Worm (Caenorhabditis elegans): ENCODE results near the gene str-136.

str-136 gene

ce11 chrV:8291764-8292163 is 13.0 kb upstream of the str-136 start, which contains the start of gene srg-33:
srg-33 (plus strand) TSS chrV:8292064.
- TF ChIP-seq ces-1 (GFP tag; optimal IDR thresholded peaks at IDR 0.05) (no peak), snu-23 (GFP tag; optimal IDR thresholded peaks at IDR 0.05) (no peak), lin-35 (GFP tag; optimal IDR thresholded peaks at IDR 0.05) (no peak), fkh-8 (tag; optimal IDR thresholded peaks at IDR 0.05) (no peak), pag-3 (tag; optimal IDR thresholded peaks at IDR 0.05; ENCODE audit: borderline replicate concordance, insufficient read depth) (no peak), ztf-4 (tag; optimal IDR thresholded peaks at IDR 0.05) (no peak), dsc-1 (tag; optimal IDR thresholded peaks at IDR 0.05) (no peak), tlp-1 (tag; optimal IDR thresholded peaks at IDR 0.05) (no peak), irx-1 (tag; optimal IDR thresholded peaks at IDR 0.05) (no peak), elt-2 (tag; optimal IDR thresholded peaks at IDR 0.05) (no peak), lin-15B (tag; optimal IDR thresholded peaks at IDR 0.05) (no peak), dpl-1 (GFP tag; optimal IDR thresholded peaks at IDR 0.05) (no peak), F16B12.6 (tag; optimal IDR thresholded peaks at IDR 0.05) (no peak), ceh-82 (tag; optimal IDR thresholded peaks at IDR 0.05) (no peak), fos-1 (tag; optimal IDR thresholded peaks at IDR 0.05) (no peak), tbx-2 (tag; optimal IDR thresholded peaks at IDR 0.05) (no peak), nhr-28 (tag; optimal IDR thresholded peaks at IDR 0.05) (no peak), zag-1 (tag; optimal IDR thresholded peaks at IDR 0.05) (no peak), nhr-20 (tag; optimal IDR thresholded peaks at IDR 0.05) (no peak)

ce11 chrV:8288125-8288806 is 9.5 kb upstream of the str-136 start:
- TF ChIP-seq ceh-8 (GFP tag; optimal IDR thresholded peaks at IDR 0.05), result no peak
- TF ChIP-seq mef-2 (tag; optimal IDR thresholded peaks at IDR 0.05), result no peak
- TF ChIP-seq snpc-4 (tag; optimal IDR thresholded peaks at IDR 0.05), result no peak
- no peak for TF ChIP-seq mep-1 (tag; optimal IDR thresholded peaks at IDR 0.05)
- no peak for TF ChIP-seq hpl-2 (GFP tag; optimal IDR thresholded peaks at IDR 0.05)
- TF ChIP-seq unc-86 (tag; optimal IDR thresholded peaks at IDR 0.05), result no peak
- TF ChIP-seq ceh-63 (GFP tag; optimal IDR thresholded peaks at IDR 0.05), result no peak
- peak; percentile 44 for TF ChIP-seq skn-1 (tag; optimal IDR thresholded peaks at IDR 0.05)
- no peak for TF ChIP-seq ces-1 (GFP tag; optimal IDR thresholded peaks at IDR 0.05)
- TF ChIP-seq nhr-47 (tag; optimal IDR thresholded peaks at IDR 0.05), result no peak
- no peak for TF ChIP-seq nhr-11 (tag; optimal IDR thresholded peaks at IDR 0.05)
- TF ChIP-seq nhr-28 (tag; optimal IDR thresholded peaks at IDR 0.05), result no peak
- no peak for TF ChIP-seq alr-1 (tag; optimal IDR thresholded peaks at IDR 0.05; ENCODE audit: borderline replicate concordance)
- no peak for TF ChIP-seq elt-3 (tag; optimal IDR thresholded peaks at IDR 0.05)
- TF ChIP-seq nhr-71 (tag; optimal IDR thresholded peaks at IDR 0.05), result peak; percentile 17
- no peak for TF ChIP-seq F16B12.6 (tag; optimal IDR thresholded peaks at IDR 0.05)
- TF ChIP-seq fkh-8 (tag; optimal IDR thresholded peaks at IDR 0.05), result peak; percentile 5
- TF ChIP-seq nhr-19 (GFP tag; conservative IDR thresholded peaks at IDR 0.05), result 0 out of 2 replicates have a peak, but pooled peaks have one; percentile 21
- no peak for TF ChIP-seq zag-1 (tag; optimal IDR thresholded peaks at IDR 0.05)
- TF ChIP-seq elt-2 (tag; optimal IDR thresholded peaks at IDR 0.05), result peak; percentile 81
- no peak for TF ChIP-seq lir-3 (tag; optimal IDR thresholded peaks at IDR 0.05; ENCODE audit: poor library complexity)
- TF ChIP-seq mdl-1 (tag; optimal IDR thresholded peaks at IDR 0.05), result no peak
- TF ChIP-seq pax-3 (tag; optimal IDR thresholded peaks at IDR 0.05), result no peak
- TF ChIP-seq lin-15B (tag; optimal IDR thresholded peaks at IDR 0.05), result no peak
- no peak for TF ChIP-seq C04F5.9 (tag; optimal IDR thresholded peaks at IDR 0.05)
- peak; percentile 35 for TF ChIP-seq zip-4 (GFP tag; optimal IDR thresholded peaks at IDR 0.05)

ce11 chrV:8285455-8285854 is 6.7 kb upstream of the str-136 start:
- no peak for TF ChIP-seq mef-2 (tag; optimal IDR thresholded peaks at IDR 0.05)
- no peak for TF ChIP-seq isw-1 (GFP tag; IDR thresholded peaks at IDR 0.05)
- TF ChIP-seq nhr-77 (tag; optimal IDR thresholded peaks at IDR 0.05), result no peak
- TF ChIP-seq sox-4 (tag; optimal IDR thresholded peaks at IDR 0.05), result no peak
- TF ChIP-seq fos-1 (tag; optimal IDR thresholded peaks at IDR 0.05), result no peak
- no peak for TF ChIP-seq egl-13 (tag; optimal IDR thresholded peaks at IDR 0.05)
- TF ChIP-seq nhr-71 (tag; optimal IDR thresholded peaks at IDR 0.05), result no peak
- TF ChIP-seq lin-14 (GFP tag; optimal IDR thresholded peaks at IDR 0.05), result no peak
- no peak for TF ChIP-seq mdl-1 (tag; optimal IDR thresholded peaks at IDR 0.05)
- TF ChIP-seq jun-1 (tag; optimal IDR thresholded peaks at IDR 0.05), result no peak
- no peak for TF ChIP-seq hpl-2 (GFP tag; optimal IDR thresholded peaks at IDR 0.05)
- TF ChIP-seq irx-1 (tag; optimal IDR thresholded peaks at IDR 0.05), result no peak
- no peak for TF ChIP-seq sup-37 (GFP tag; optimal IDR thresholded peaks at IDR 0.05)
- TF ChIP-seq hlh-4 (tag; optimal IDR thresholded peaks at IDR 0.05), result no peak
- TF ChIP-seq nhr-28 (tag; optimal IDR thresholded peaks at IDR 0.05), result no peak
- no peak for TF ChIP-seq lin-39 (tag; optimal IDR thresholded peaks at IDR 0.05)
- TF ChIP-seq C04F5.9 (tag; optimal IDR thresholded peaks at IDR 0.05), result no peak
- no peak for TF ChIP-seq grh-1 (GFP tag; IDR thresholded peaks at IDR 0.05)
- TF ChIP-seq snpc-4 (tag; optimal IDR thresholded peaks at IDR 0.05), result no peak

Measured in whole organism, L1 larva.